Worm (Caenorhabditis elegans): ENCODE results near the gene str-28.
A peak's percentile ranks its signal among the peaks of the same experiment; 100 is the strongest.

Gene str-28

DNA sequence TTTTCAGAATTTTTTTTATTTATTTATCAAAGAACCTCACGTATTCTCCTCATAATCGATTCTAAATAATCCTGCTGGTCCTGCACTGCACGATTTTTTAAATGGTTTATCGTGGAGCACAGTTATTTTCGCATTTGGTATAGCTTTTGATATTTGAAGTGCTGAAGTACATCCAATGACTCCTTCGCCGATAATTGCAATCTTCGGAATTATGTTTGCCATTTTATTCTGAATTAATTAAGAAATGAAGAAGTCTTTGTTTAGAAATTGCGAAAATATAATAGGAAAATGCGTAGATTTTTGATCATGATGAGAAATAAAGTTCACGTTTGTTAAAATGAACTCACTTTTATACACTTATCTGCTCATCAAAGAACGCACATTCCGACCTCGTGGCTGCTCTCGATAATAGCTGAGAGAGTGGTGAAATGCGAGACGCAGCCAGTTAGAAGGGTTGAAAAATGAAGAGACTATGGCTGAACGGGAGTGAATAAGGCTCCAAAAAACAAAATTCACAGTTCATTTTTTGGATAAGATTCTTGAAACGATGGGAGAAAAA is 37.8 kb downstream of the str-28 start:
- TF ChIP-seq unc-55 (GFP tag; optimal IDR thresholded peaks at IDR 0.05) (peak; percentile 19), dve-1 (tag; optimal IDR thresholded peaks at IDR 0.05) (no peak), pha-2 (tag; optimal IDR thresholded peaks at IDR 0.05) (no peak), Y22D7AL.16 (tag; optimal IDR thresholded peaks at IDR 0.05) (no peak)

DNA sequence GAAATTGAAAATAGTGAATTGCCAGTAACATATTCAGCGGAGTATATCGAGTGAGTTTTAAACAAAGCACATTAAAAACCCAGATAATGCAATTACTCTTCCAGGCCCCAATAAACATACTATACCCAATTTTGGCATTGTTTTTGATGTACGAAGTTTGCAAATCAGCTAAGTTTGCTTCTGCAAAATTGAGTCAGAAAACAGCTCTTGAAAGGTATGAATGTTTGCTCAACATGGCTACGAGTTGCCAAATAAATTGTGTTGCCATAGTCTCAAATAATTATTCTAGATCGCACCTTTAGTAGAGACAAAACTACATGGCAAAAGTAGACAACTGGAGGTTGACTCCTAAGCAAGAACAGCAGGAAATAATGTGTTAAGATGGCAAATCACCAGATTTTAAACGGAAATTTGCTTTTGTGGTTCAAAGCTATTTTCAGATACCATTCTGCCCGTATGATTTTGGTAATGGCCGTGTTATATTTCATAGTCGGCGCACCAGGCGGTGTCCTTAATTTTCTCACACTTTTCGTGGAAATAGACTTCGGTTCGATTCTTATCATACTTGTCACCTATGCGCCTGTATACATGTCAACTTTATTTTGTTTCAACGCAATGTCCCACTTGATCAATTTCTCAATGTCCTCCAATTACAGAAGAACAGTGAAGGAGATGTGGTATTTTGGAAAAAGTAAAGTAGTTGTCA is 40.1 kb downstream of the str-28 start:
- TF ChIP-seq sdc-2 (tag; optimal IDR thresholded peaks at IDR 0.05) (no peak), pax-1 (tag; optimal IDR thresholded peaks at IDR 0.05) (no peak), ahr-1 (tag; optimal IDR thresholded peaks at IDR 0.05) (no peak), hlh-13 (GFP tag; optimal IDR thresholded peaks at IDR 0.05) (no peak), unc-3 (GFP tag; conservative IDR thresholded peaks at IDR 0.05) (no peak), unc-3 (tag; optimal IDR thresholded peaks at IDR 0.05) (no peak), unc-42 (tag; optimal IDR thresholded peaks at IDR 0.05) (no peak), pqm-1 (tag; optimal IDR thresholded peaks at IDR 0.05) (no peak), unc-86 (tag; optimal IDR thresholded peaks at IDR 0.05) (no peak), lin-11 (tag; optimal IDR thresholded peaks at IDR 0.05) (no peak)

DNA sequence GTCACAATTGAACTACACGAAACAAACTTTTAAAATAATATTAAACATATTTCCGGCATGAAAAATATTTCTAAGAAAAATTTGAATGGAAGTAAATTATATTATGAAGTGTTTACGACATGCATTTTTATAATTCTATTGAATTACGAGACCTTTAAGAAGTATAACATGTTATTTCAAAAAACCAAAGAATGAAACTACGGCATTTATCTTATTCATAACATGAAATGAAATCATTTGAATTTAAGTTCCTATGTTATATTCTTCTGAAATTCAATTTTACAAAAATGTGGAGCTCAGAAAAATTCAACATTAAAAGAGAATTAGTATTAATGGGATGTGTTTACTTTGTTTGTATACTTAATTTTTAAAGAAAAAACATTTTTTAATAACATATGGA is 41.7 kb downstream of the str-28 start, which contains the start of gene srw-71:
TSS of gene srw-71 (minus strand) at position 101 of the 400 bp plus-strand sequence.
- no peak for TF ChIP-seq K09A11.1 (tag; optimal IDR thresholded peaks at IDR 0.05; ENCODE audit: insufficient read depth)
- TF ChIP-seq hlh-6 (tag; optimal IDR thresholded peaks at IDR 0.05) = no peak
- TF ChIP-seq sox-4 (tag; optimal IDR thresholded peaks at IDR 0.05) = no peak
- no peak for TF ChIP-seq pqm-1 (tag; optimal IDR thresholded peaks at IDR 0.05)
- TF ChIP-seq hlh-8 (tag; optimal IDR thresholded peaks at IDR 0.05) = no peak
- TF ChIP-seq unc-86 (tag; optimal IDR thresholded peaks at IDR 0.05) = no peak
- TF ChIP-seq tbx-7 (tag; optimal IDR thresholded peaks at IDR 0.05) = no peak
- TF ChIP-seq odd-2 (tag; optimal IDR thresholded peaks at IDR 0.05) = no peak
- no peak for TF ChIP-seq ref-2 (tag; optimal IDR thresholded peaks at IDR 0.05)
- TF ChIP-seq ttx-3 (tag; optimal IDR thresholded peaks at IDR 0.05) = no peak
- no peak for TF ChIP-seq ahr-1 (tag; optimal IDR thresholded peaks at IDR 0.05)

DNA sequence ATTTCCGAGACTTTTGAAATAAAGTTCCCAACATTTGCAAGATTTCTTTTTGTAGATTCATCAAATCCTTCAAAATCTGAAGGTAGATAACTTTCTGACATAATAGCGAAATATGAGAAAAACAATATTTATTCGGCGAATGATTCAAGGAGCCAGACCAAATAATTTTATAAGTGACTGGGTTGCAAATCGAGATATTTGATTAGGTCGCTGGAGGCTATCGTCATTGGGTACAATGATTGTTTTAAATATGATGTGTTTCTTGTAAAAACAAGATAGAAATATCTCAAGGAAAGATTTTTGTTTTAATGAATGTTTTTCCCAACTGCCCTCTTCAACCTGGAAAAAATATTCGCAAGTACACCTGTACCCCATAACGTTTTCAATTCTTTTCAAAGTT is 43.8 kb downstream of the str-28 start, which contains the start of gene srw-69:
TSS of gene srw-69 (minus strand) at position 101 of the 400 bp plus-strand sequence.
- TF ChIP-seq ceh-18 (tag; optimal IDR thresholded peaks at IDR 0.05) = no peak
- no peak for TF ChIP-seq ama-1 (optimal IDR thresholded peaks at IDR 0.05)
- no peak for TF ChIP-seq npax-4 (tag; optimal IDR thresholded peaks at IDR 0.05)
- no peak for TF ChIP-seq unc-42 (tag; optimal IDR thresholded peaks at IDR 0.05)
- no peak for TF ChIP-seq eyg-1 (tag; optimal IDR thresholded peaks at IDR 0.05)
- TF ChIP-seq sdc-2 (tag; optimal IDR thresholded peaks at IDR 0.05) = no peak
- no peak for TF ChIP-seq tbx-7 (tag; optimal IDR thresholded peaks at IDR 0.05)
- TF ChIP-seq zip-5 (tag; optimal IDR thresholded peaks at IDR 0.05) = no peak
- TF ChIP-seq ref-2 (tag; optimal IDR thresholded peaks at IDR 0.05) = no peak
- TF ChIP-seq pha-4 (tag; optimal IDR thresholded peaks at IDR 0.05) = no peak
- TF ChIP-seq pax-1 (tag; optimal IDR thresholded peaks at IDR 0.05) = no peak
- no peak for TF ChIP-seq ahr-1 (tag; optimal IDR thresholded peaks at IDR 0.05)
- TF ChIP-seq lin-11 (tag; optimal IDR thresholded peaks at IDR 0.05) = no peak
- no peak for TF ChIP-seq sox-2 (GFP tag; IDR thresholded peaks at IDR 0.05)
- TF ChIP-seq dve-1 (tag; optimal IDR thresholded peaks at IDR 0.05) = no peak
- TF ChIP-seq unc-3 (GFP tag; conservative IDR thresholded peaks at IDR 0.05) = no peak
- no peak for TF ChIP-seq unc-3 (tag; optimal IDR thresholded peaks at IDR 0.05)
- no peak for TF ChIP-seq ttx-3 (tag; optimal IDR thresholded peaks at IDR 0.05)
- no peak for TF ChIP-seq dmd-4 (tag; optimal IDR thresholded peaks at IDR 0.05; ENCODE audit: borderline replicate concordance)

DNA sequence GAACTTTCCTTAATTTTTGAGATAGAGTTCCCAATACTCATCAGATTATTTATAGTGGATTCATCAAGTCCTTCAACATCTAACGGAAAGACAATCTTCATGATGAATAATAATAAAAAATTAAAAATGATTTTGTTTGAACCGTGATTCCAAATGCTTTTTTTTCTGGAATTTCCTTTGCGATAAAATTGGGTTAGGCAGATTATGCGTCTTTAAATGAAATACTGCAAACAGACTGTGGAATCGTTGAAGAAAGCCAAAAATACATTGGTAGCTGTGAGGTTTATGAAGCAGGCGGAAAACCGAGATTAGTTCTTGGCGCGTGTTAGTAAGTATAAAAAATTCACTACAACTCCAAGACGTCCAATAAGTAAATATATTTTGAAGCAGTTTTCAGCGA is 46.1 kb downstream of the str-28 start, which contains the start of gene srw-68:
TSS of gene srw-68 (minus strand) at position 101 of the 400 bp plus-strand sequence.
- no peak for TF ChIP-seq madf-2 (tag; optimal IDR thresholded peaks at IDR 0.05)
- TF ChIP-seq ztf-16 (tag; optimal IDR thresholded peaks at IDR 0.05) = no peak
- no peak for TF ChIP-seq hlh-6 (tag; optimal IDR thresholded peaks at IDR 0.05)
- TF ChIP-seq pha-2 (tag; optimal IDR thresholded peaks at IDR 0.05) = no peak
- no peak for TF ChIP-seq ceh-30 (tag; optimal IDR thresholded peaks at IDR 0.05)
- TF ChIP-seq ceh-6 (GFP tag; optimal IDR thresholded peaks at IDR 0.05) = no peak
- no peak for TF ChIP-seq unc-86 (tag; optimal IDR thresholded peaks at IDR 0.05)
- no peak for TF ChIP-seq tbx-7 (tag; optimal IDR thresholded peaks at IDR 0.05)
